Fruit fly (Drosophila melanogaster): ENCODE data around the gene Adi1.

dm6 chr3L:10657311-10657710 lies 5.9 kb upstream of the Adi1 start:
- TF ChIP-seq kay (GFP tag; ENCODE audit: borderline replicate concordance) (no peak), CG5204 (GFP tag; optimal IDR thresholded peaks at IDR 0.05) (no peak), Crg-1 (GFP tag; optimal IDR thresholded peaks at IDR 0.05) (no peak), cic (GFP tag; optimal IDR thresholded peaks at IDR 0.05) (no peak), CG7101 (tag; optimal IDR thresholded peaks at IDR 0.05) (no peak), CG14711 (tag; optimal IDR thresholded peaks at IDR 0.05) (no peak), cnc (optimal IDR thresholded peaks at IDR 0.05) (no peak), Hr96 (GFP tag; optimal IDR thresholded peaks at IDR 0.05) (no peak)
